Fruit fly (Drosophila melanogaster): Measurements from ENCODE around the gene LysX.

- TF ChIP-seq Myc (optimal IDR thresholded peaks at IDR 0.05): no peak
- no peak for TF ChIP-seq sage (GFP tag; optimal IDR thresholded peaks at IDR 0.05)
- no peak for TF ChIP-seq pan (optimal IDR thresholded peaks at IDR 0.05)
- TF ChIP-seq psq (GFP tag; optimal IDR thresholded peaks at IDR 0.05): no peak
- no peak for TF ChIP-seq Sp1 (GFP tag; optimal IDR thresholded peaks at IDR 0.05)
- TF ChIP-seq Jra (GFP tag; optimal IDR thresholded peaks at IDR 0.05): no peak
Measured at dm6 chr3L:1212113-1212512, 17.0 kb upstream of the LysX start.
